Worm (Caenorhabditis elegans) whole organism, L1 larva: Measurements from ENCODE around the gene acdh-11.

ENCODE experiments used
- F16B12.6 ChIP-seq: fragments of 150-350 bp; optimal IDR thresholded peaks from 2 replicates; lab custom pipeline; 2014; ENCODE audit warnings: missing biosample characterization, missing genetic modification characterization
- aly-2 ChIP-seq: fragments of 150-350 bp; optimal IDR thresholded peaks from 2 replicates; lab custom pipeline; 2014; ENCODE audit warnings: missing biosample characterization, missing genetic modification characterization
- blmp-1 ChIP-seq: fragments of 150-350 bp; optimal IDR thresholded peaks from 2 replicates; lab custom pipeline; 2014; ENCODE audit warnings: missing biosample characterization, missing genetic modification characterization
- ceh-63 ChIP-seq: fragments of 200-800 bp; sonication (Bioruptor generic); optimal IDR thresholded peaks from 2 replicates; lab custom pipeline; 2018; ENCODE audit warnings: mild to moderate bottlenecking, missing genetic modification characterization, missing compliant biosample characterization
- ceh-8 ChIP-seq: fragments of 200-800 bp; sonication (Bioruptor generic); optimal IDR thresholded peaks from 2 replicates; lab custom pipeline; 2018; ENCODE audit warnings: mild to moderate bottlenecking, missing genetic modification characterization, moderate library complexity, missing compliant biosample characterization
- ceh-90 ChIP-seq: sonication (generic microtip); optimal IDR thresholded peaks from 2 replicates; lab custom pipeline; 2016; ENCODE audit warnings: missing genetic modification characterization, missing compliant biosample characterization
- ces-1 ChIP-seq: fragments of 150-350 bp; optimal IDR thresholded peaks from 2 replicates; lab custom pipeline; 2014; ENCODE audit warnings: missing biosample characterization, missing genetic modification reagents, missing genetic modification characterization
- dsc-1 ChIP-seq: sonication (generic microtip); optimal IDR thresholded peaks from 2 replicates; lab custom pipeline; 2016; ENCODE audit warnings: mild to moderate bottlenecking, missing genetic modification characterization, missing compliant biosample characterization
- efl-1 ChIP-seq, 4 experiments: fragments of 150-350 bp; optimal IDR thresholded peaks in 3 of 4; peaks in 1 of 4; 1 replicate in 1 of 4; 2 replicates in 3 of 4; lab custom pipeline; 2014; ENCODE audit warnings: missing biosample characterization in 2 of 4, missing genetic modification characterization in 2 of 4, missing genetic modification reagents in 2 of 4
- ets-5 ChIP-seq: fragments of 200-800 bp; sonication (Bioruptor generic); IDR thresholded peaks from 2 replicates; pipeline ENCODE4 v1.3.6; 2022; ENCODE audit warnings: missing genetic modification characterization, missing compliant biosample characterization
- hlh-17 ChIP-seq: fragments of 200-800 bp; sonication (Bioruptor generic); optimal IDR thresholded peaks from 2 replicates; lab custom pipeline; 2018; ENCODE audit warnings: missing genetic modification characterization, mild to moderate bottlenecking, missing compliant biosample characterization, moderate library complexity, borderline replicate concordance
- hpl-2 ChIP-seq: fragments of 150-350 bp; optimal IDR thresholded peaks from 2 replicates; lab custom pipeline; 2014; ENCODE audit warnings: missing biosample characterization, missing genetic modification reagents, missing genetic modification characterization
- isw-1 ChIP-seq: fragments of 200-800 bp; sonication (Bioruptor generic); IDR thresholded peaks from 2 replicates; pipeline ENCODE4 v1.3.6; 2022; ENCODE audit warnings: missing genetic modification characterization, missing compliant biosample characterization
- lin-14 ChIP-seq: fragments of 200-800 bp; sonication (Bioruptor generic); optimal IDR thresholded peaks from 2 replicates; lab custom pipeline; 2018; ENCODE audit warnings: mild to moderate bottlenecking, missing genetic modification characterization, moderate library complexity, missing compliant biosample characterization
- lin-35 ChIP-seq, 2 experiments: fragments of 150-350 bp; optimal IDR thresholded peaks; 2 replicates each; lab custom pipeline; 2014; ENCODE audit warnings: missing biosample characterization in 2 of 2, missing genetic modification characterization in 2 of 2, missing genetic modification reagents in 2 of 2
- mep-1 ChIP-seq: fragments of 150-350 bp; optimal IDR thresholded peaks from 2 replicates; lab custom pipeline; 2014; ENCODE audit warnings: missing biosample characterization, missing genetic modification characterization
- nhr-12 ChIP-seq: sonication (generic microtip); optimal IDR thresholded peaks from 2 replicates; lab custom pipeline; 2017; ENCODE audit warnings: missing biosample characterization, missing genetic modification characterization
- nhr-20 ChIP-seq: sonication (generic microtip); optimal IDR thresholded peaks from 2 replicates; lab custom pipeline; 2016; ENCODE audit warnings: mild to moderate bottlenecking, missing genetic modification characterization, missing compliant biosample characterization
- nhr-47 ChIP-seq: sonication (generic microtip); optimal IDR thresholded peaks from 2 replicates; lab custom pipeline; 2016; ENCODE audit warnings: mild to moderate bottlenecking, missing genetic modification characterization, moderate library complexity, missing compliant biosample characterization
- nhr-71 ChIP-seq: sonication (generic microtip); optimal IDR thresholded peaks from 2 replicates; lab custom pipeline; 2016; ENCODE audit warnings: mild to moderate bottlenecking, missing genetic modification characterization, moderate library complexity, missing compliant biosample characterization
- nhr-77 ChIP-seq: fragments of 150-350 bp; optimal IDR thresholded peaks from 2 replicates; lab custom pipeline; 2014; ENCODE audit warnings: missing biosample characterization, missing genetic modification characterization
- nhr-84 ChIP-seq: sonication (generic microtip); optimal IDR thresholded peaks from 2 replicates; lab custom pipeline; 2017; ENCODE audit warnings: missing biosample characterization, missing genetic modification characterization
- nhr-85 ChIP-seq: sonication (generic microtip); peaks from one replicate; lab custom pipeline; 2016; ENCODE audit warnings: missing genetic modification characterization, inconsistent platforms, missing compliant biosample characterization
- pag-3 ChIP-seq: sonication (generic microtip); optimal IDR thresholded peaks from 2 replicates; lab custom pipeline; 2017; ENCODE audit warnings: missing genetic modification characterization, mild to moderate bottlenecking, missing compliant biosample characterization, antibody characterized with exemption, borderline replicate concordance; ENCODE audit not compliant: insufficient read depth
- snpc-4 ChIP-seq: fragments of 150-350 bp; optimal IDR thresholded peaks from 2 replicates; lab custom pipeline; 2014; ENCODE audit warnings: missing biosample characterization, missing genetic modification characterization
- snu-23 ChIP-seq: sonication (generic microtip); optimal IDR thresholded peaks from 2 replicates; lab custom pipeline; 2016; ENCODE audit warnings: missing genetic modification characterization, missing compliant biosample characterization
- sptf-1 ChIP-seq: fragments of 150-350 bp; optimal IDR thresholded peaks from 2 replicates; lab custom pipeline; 2014; ENCODE audit warnings: missing biosample characterization, missing genetic modification characterization
- swsn-7 ChIP-seq: sonication (generic microtip); optimal IDR thresholded peaks from 2 replicates; lab custom pipeline; 2016; ENCODE audit warnings: missing genetic modification characterization, missing compliant biosample characterization
- tbx-2 ChIP-seq: sonication (generic microtip); optimal IDR thresholded peaks from 2 replicates; lab custom pipeline; 2016; ENCODE audit warnings: missing genetic modification characterization, missing compliant biosample characterization
- tlp-1 ChIP-seq: fragments of 150-350 bp; optimal IDR thresholded peaks from 2 replicates; lab custom pipeline; 2014; ENCODE audit warnings: missing biosample characterization, missing genetic modification characterization
- unc-130 ChIP-seq: fragments of 150-350 bp; optimal IDR thresholded peaks from 2 replicates; lab custom pipeline; 2017; ENCODE audit warnings: missing biosample characterization, missing genetic modification characterization, inconsistent platforms
- unc-62 ChIP-seq: fragments of 150-350 bp; optimal IDR thresholded peaks from 2 replicates; lab custom pipeline; 2014; ENCODE audit warnings: missing biosample characterization, missing genetic modification reagents, missing genetic modification characterization
- unc-98 ChIP-seq: fragments of 200-800 bp; sonication (Bioruptor generic); IDR thresholded peaks from 2 replicates; pipeline ENCODE4 v1.3.6; 2022; ENCODE audit warnings: missing genetic modification characterization, missing compliant biosample characterization
- zip-4 ChIP-seq: fragments of 200-800 bp; sonication (Bioruptor generic); optimal IDR thresholded peaks from 2 replicates; lab custom pipeline; 2018; ENCODE audit warnings: mild to moderate bottlenecking, missing genetic modification characterization, moderate library complexity, missing compliant biosample characterization
- ztf-11 ChIP-seq, 2 experiments: sonication (generic microtip); optimal IDR thresholded peaks; 2 replicates each; lab custom pipeline; 2016 to 2017; ENCODE audit warnings: missing genetic modification characterization in 2 of 2, missing biosample characterization in 1 of 2, missing compliant biosample characterization in 1 of 2

Gene acdh-11

DNA sequence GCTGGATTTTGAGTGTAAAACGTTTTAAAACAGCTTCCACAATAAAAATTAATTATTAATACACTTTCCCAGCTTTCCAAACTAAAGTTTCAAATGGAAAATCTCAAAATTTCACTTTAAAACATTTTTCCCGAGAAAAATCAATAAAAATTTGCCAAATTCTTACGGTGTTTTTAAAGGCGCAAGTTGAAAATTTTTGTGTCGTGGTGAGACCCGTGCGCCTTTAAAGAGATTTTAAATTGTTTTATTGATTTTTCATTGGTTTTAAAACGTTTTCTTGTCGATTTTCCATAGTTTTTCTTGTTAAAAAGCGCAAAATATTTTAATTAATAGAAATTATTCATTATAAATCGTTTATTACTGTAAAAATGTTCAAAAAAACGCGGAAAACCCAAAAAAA is 4.2 kb upstream of the acdh-11 start, which contains the start of gene Y45F3A.1:
Gene Y45F3A.1 (minus strand): TSS at position 12 of the 400 bp plus-strand sequence.
- TF ChIP-seq swsn-7 (tag; lab: Kevin White, UChicago) (no peak), ceh-63 (GFP tag; lab: Kevin White, UChicago) (no peak), snu-23 (GFP tag; lab: Kevin White, UChicago) (no peak), hlh-17 (GFP tag; lab: Kevin White, UChicago) (no peak), ceh-8 (GFP tag; lab: Kevin White, UChicago) (no peak), pag-3 (tag; lab: Kevin White, UChicago) (no peak), hpl-2 (GFP tag; lab: Kevin White, UChicago) (no peak)

DNA sequence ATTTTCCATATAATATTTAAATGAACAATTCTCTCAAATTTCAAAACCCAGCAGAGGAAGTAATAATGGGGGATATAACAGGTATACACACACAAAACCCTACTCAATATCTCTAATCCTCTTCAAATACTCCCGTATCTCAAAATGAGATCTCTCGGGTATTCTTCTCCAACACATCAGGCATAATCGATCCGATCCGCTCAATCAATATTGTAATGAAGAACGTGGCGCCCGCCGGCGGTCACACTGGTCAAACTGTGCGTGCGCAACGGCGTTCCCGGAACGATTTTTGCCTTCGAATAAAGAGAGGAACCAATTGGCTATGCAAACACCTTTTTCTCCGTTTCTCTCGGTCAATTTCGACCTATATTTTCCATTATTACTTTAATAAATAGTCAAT is 3.5 kb upstream of the acdh-11 start:
- TF ChIP-seq lin-14 (GFP tag; lab: Kevin White, UChicago) (peak; percentile 38), tlp-1 (tag; lab: Kevin White, UChicago) (no peak), snu-23 (GFP tag; lab: Kevin White, UChicago) (peak; percentile 35), nhr-71 (tag; lab: Kevin White, UChicago) (no peak), nhr-85 (tag; lab: Kevin White, UChicago) (peak; percentile 46), blmp-1 (tag; lab: Kevin White, UChicago) (peak; percentile 13)

DNA sequence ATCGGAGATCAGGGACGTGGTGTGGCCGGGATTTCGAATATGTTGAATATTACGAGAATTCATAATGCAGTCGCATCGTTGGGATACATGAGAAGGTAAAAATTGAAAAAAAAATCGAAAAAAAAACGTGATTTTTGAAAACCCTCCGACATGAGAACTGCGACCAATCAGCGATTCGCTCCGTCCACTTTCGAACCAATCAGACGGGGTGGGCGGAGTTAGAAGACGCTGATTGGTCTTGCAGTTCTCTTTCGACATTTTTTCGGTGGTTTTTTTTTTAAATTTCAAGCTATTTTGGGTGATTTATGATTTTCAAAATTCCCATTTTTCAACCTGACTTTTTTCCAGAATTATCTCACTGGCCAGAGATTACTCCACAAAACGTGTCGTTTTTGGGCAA is 3.2 kb downstream of the acdh-11 start:
- TF ChIP-seq dsc-1 (tag; lab: Kevin White, UChicago) (no peak), nhr-84 (tag; lab: Kevin White, UChicago) (no peak), zip-4 (GFP tag; lab: Kevin White, UChicago) (no peak), lin-35 (GFP tag; optimal IDR thresholded peaks at IDR 0.05; lab: Kevin White, UChicago) (no peak), unc-130 (tag; lab: Kevin White, UChicago) (no peak)
- TF ChIP-seq, all 84 proteins: peak for 0

DNA sequence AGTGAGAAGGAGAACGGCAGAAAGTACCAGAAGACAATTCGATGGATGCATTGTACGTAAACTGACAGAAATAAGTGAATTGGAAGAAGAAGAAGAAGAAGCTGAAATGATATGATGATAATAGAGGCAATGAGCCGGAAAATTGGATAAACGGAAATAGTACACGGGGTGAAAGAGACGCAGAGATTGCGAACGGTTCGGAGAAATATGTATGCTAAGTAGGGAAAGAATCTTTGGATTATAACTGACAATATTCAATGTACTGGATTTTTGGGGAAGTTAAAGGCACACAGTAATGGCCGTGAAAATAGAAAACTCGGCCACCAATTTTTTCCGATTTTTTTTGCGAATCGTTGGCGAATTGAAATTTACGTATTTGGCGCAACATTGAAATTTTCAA is 9.3 kb downstream of the acdh-11 start, which contains the start of gene Y45F3A.4:
Gene Y45F3A.4 (minus strand): TSS at position 101 of the 400 bp plus-strand sequence.
- TF ChIP-seq tbx-2 (tag; lab: Kevin White, UChicago) (no peak), nhr-84 (tag; lab: Kevin White, UChicago) (no peak), F16B12.6 (tag; lab: Kevin White, UChicago) (no peak), ets-5 (GFP tag; lab: Robert Waterston, UW) (no peak), nhr-47 (tag; lab: Kevin White, UChicago) (no peak), unc-98 (GFP tag; lab: Robert Waterston, UW) (no peak), efl-1 (optimal IDR thresholded peaks at IDR 0.05; lab: Kevin White, UChicago) (no peak), efl-1 (GFP tag; optimal IDR thresholded peaks at IDR 0.05 in 1 of 2; lab: Kevin White, UChicago) (peak in 1 of 2 experiments; percentile 52)

DNA sequence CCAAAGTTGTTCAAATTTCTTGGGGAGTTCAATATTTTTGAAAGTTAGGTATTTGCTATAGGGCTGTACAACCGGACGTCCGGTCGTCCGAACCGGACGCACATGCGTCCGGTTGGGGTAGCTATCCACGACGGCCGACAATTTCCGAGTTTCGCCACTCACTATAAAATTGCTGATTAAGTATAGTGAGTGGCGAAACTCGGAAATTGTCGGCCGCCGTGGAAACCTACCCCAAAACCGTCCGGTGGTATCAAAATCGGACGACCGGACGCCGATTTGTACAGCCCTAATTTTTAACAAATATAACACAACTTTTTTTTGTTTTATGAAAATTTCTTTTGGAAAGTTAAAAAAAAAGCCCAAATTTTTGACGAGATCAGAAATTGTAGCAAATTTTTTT is 10.3 kb downstream of the acdh-11 start:
- peak; percentile 4 for TF ChIP-seq snpc-4

DNA sequence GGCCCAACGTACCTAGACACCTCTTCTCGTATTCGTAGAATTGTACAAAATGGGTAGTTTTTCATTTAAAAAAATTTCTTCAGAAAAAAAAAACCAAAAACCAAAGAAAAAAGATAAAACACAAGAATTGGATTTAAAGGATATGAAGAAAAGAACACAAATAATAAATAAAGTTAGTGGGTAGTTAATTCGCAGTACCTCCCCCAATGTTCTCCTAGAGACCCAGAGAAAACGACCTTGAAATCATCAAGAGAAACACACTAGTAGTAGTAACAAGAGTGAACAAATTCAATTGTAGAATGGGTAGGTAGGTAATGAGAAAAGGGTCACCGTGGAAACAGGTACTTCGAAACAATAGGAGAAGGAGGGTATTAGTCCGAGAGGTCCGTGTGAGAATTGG is 11.7 kb downstream of the acdh-11 start:
- TF ChIP-seq ceh-90 (tag; lab: Kevin White, UChicago): no peak
- peak; percentile 26 for TF ChIP-seq nhr-20 (tag; lab: Kevin White, UChicago)
- no peak for TF ChIP-seq ztf-11 (tag; optimal IDR thresholded peaks at IDR 0.05; lab: Kevin White, UChicago)
- TF ChIP-seq unc-62: no peak
- no peak for TF ChIP-seq ces-1 (GFP tag; lab: Kevin White, UChicago)
- peak; percentile 10 for TF ChIP-seq blmp-1 (tag; lab: Kevin White, UChicago)
- TF ChIP-seq nhr-84 (tag; lab: Kevin White, UChicago): no peak
- TF ChIP-seq sptf-1: no peak
- TF ChIP-seq isw-1 (GFP tag; lab: Robert Waterston, UW): no peak
- peak; percentile 41 for TF ChIP-seq snu-23 (GFP tag; lab: Kevin White, UChicago)
- TF ChIP-seq nhr-77 (tag; lab: Kevin White, UChicago): no peak
- TF ChIP-seq nhr-12 (tag; lab: Kevin White, UChicago): no peak
- TF ChIP-seq lin-14 (GFP tag; lab: Kevin White, UChicago): peak; percentile 76
- no peak for TF ChIP-seq aly-2 (tag; lab: Kevin White, UChicago)
- TF ChIP-seq mep-1 (tag; lab: Kevin White, UChicago): peak; percentile 56
- peak; percentile 65 for TF ChIP-seq nhr-85 (tag; lab: Kevin White, UChicago)
- no peak for TF ChIP-seq hpl-2 (GFP tag; lab: Kevin White, UChicago)
